Fruit fly (Drosophila melanogaster) whole organism, adult: ENCODE results near the gene Rbfox1.

Experiments used
- CG11617 ChIP-seq: fragments of 200-800 bp; sonication (Bioruptor generic); optimal IDR thresholded peaks from 2 replicates; lab custom pipeline; 2017; ENCODE audit warnings: mild to moderate bottlenecking, missing biosample characterization, missing genetic modification reagents, missing genetic modification characterization
- CG12768 ChIP-seq: fragments of 200-800 bp; sonication (Bioruptor generic); optimal IDR thresholded peaks from 2 replicates; lab custom pipeline; 2017; ENCODE audit warnings: missing biosample characterization, missing genetic modification characterization, mild to moderate bottlenecking, moderate library complexity, missing genetic modification reagents
- CG14711 ChIP-seq: fragments of 200-800 bp; sonication (Bioruptor generic); optimal IDR thresholded peaks from 2 replicates; lab custom pipeline; 2018; ENCODE audit warnings: missing biosample characterization, mild to moderate bottlenecking, missing genetic modification characterization, moderate library complexity
- CG1620 ChIP-seq: fragments of 200-800 bp; sonication (Bioruptor generic); optimal IDR thresholded peaks from 2 replicates; lab custom pipeline; 2016; ENCODE audit warnings: missing biosample characterization, missing genetic modification characterization
- CG33017 ChIP-seq: fragments of 200-800 bp; sonication (Bioruptor generic); optimal IDR thresholded peaks from 2 replicates; lab custom pipeline; 2018; ENCODE audit warnings: missing biosample characterization, mild to moderate bottlenecking, missing genetic modification characterization, moderate library complexity
- CG5204 ChIP-seq: fragments of 200-800 bp; sonication (Bioruptor generic); optimal IDR thresholded peaks from 2 replicates; lab custom pipeline; 2016; ENCODE audit warnings: missing biosample characterization, missing genetic modification characterization
- CG7045 ChIP-seq: fragments of 200-800 bp; sonication (Bioruptor generic); optimal IDR thresholded peaks from 2 replicates; lab custom pipeline; 2017; ENCODE audit warnings: missing biosample characterization, mild to moderate bottlenecking, missing genetic modification characterization
- CG7101 ChIP-seq: fragments of 200-800 bp; sonication (Bioruptor generic); optimal IDR thresholded peaks from 2 replicates; lab custom pipeline; 2018; ENCODE audit warnings: missing biosample characterization, mild to moderate bottlenecking, missing genetic modification characterization, moderate library complexity
- Clk ChIP-seq: fragments of 200-800 bp; sonication (Bioruptor generic); optimal IDR thresholded peaks from 2 replicates; lab custom pipeline; 2017; ENCODE audit warnings: missing biosample characterization, missing genetic modification characterization
- Crg-1 ChIP-seq: fragments of 200-800 bp; sonication (Bioruptor generic); optimal IDR thresholded peaks from 2 replicates; lab custom pipeline; 2016; ENCODE audit warnings: missing biosample characterization, missing genetic modification characterization
- Hr96 ChIP-seq: fragments of 200-800 bp; sonication (Bioruptor generic); optimal IDR thresholded peaks from 2 replicates; lab custom pipeline; 2016; ENCODE audit warnings: missing biosample characterization, missing genetic modification characterization
- Mnt ChIP-seq: fragments of 200-800 bp; sonication (Bioruptor generic); optimal IDR thresholded peaks from 2 replicates; lab custom pipeline; 2016; ENCODE audit warnings: missing biosample characterization, mild to moderate bottlenecking, missing genetic modification characterization
- bab1 ChIP-seq: fragments of 200-800 bp; sonication (Bioruptor generic); optimal IDR thresholded peaks from 3 replicates; lab custom pipeline; 2019; ENCODE audit warnings: missing biosample characterization, mild to moderate bottlenecking, missing genetic modification characterization, moderate library complexity
- cic ChIP-seq: fragments of 200-800 bp; sonication (Bioruptor generic); optimal IDR thresholded peaks from 2 replicates; lab custom pipeline; 2017; ENCODE audit warnings: missing biosample characterization, mild to moderate bottlenecking, missing genetic modification characterization, moderate library complexity
- cnc ChIP-seq, 2 experiments: fragments of >200 bp; optimal IDR thresholded peaks; 2 replicates each; lab custom pipeline; 2017
- kay ChIP-seq: fragments of 200-800 bp; sonication (Bioruptor generic); peaks from one replicate; lab custom pipeline; 2016; ENCODE audit warnings: missing biosample characterization, missing genetic modification characterization, borderline replicate concordance
- ovo ChIP-seq: fragments of 200-800 bp; sonication (Bioruptor generic); optimal IDR thresholded peaks from 2 replicates; lab custom pipeline; 2016; ENCODE audit warnings: missing biosample characterization, missing genetic modification characterization
- pad ChIP-seq: fragments of 200-800 bp; sonication (Bioruptor generic); optimal IDR thresholded peaks from 3 replicates; lab custom pipeline; 2017; ENCODE audit warnings: missing biosample characterization, missing genetic modification characterization, mild to moderate bottlenecking, moderate library complexity, missing genetic modification reagents
- tj ChIP-seq: fragments of 200-800 bp; sonication (Bioruptor generic); optimal IDR thresholded peaks from 3 replicates; lab custom pipeline; 2017; ENCODE audit warnings: missing biosample characterization, mild to moderate bottlenecking, missing genetic modification characterization, moderate library complexity
- toe ChIP-seq: fragments of 200-800 bp; sonication (Bioruptor generic); optimal IDR thresholded peaks from 2 replicates; lab custom pipeline; 2016; ENCODE audit warnings: missing biosample characterization, missing genetic modification characterization

Rbfox1 gene

dm6 chr3L:10545029-10545428, 63.8 kb downstream of the Rbfox1 start:
- TF ChIP-seq Clk (no peak), CG1620 (GFP tag; lab: Kevin White, UChicago) (no peak), CG11617 (no peak), CG33017 (no peak), Crg-1 (no peak), ovo (no peak), CG7045 (GFP tag; lab: Kevin White, UChicago) (no peak), cnc (optimal IDR thresholded peaks at IDR 0.05; lab: Kevin White, UChicago) (no peak), Mnt (GFP tag; lab: Kevin White, UChicago) (no peak), pad (GFP tag; lab: Kevin White, UChicago) (no peak), Hr96 (GFP tag; lab: Kevin White, UChicago) (no peak), tj (GFP tag; lab: Kevin White, UChicago) (no peak), bab1 (no peak), cic (GFP tag; lab: Kevin White, UChicago) (no peak)

dm6 chr3L:10550069-10550468, 68.9 kb downstream of the Rbfox1 start:
- TF ChIP-seq cnc (optimal IDR thresholded peaks at IDR 0.05; lab: Kevin White, UChicago) (no peak), bab1 (no peak), CG5204 (GFP tag; lab: Kevin White, UChicago) (no peak), CG7101 (tag; lab: Kevin White, UChicago) (no peak), Clk (no peak), Hr96 (GFP tag; lab: Kevin White, UChicago) (no peak), CG12768 (GFP tag; lab: Kevin White, UChicago) (no peak), ovo (no peak), Crg-1 (no peak), kay (no peak), CG14711 (tag; lab: Kevin White, UChicago) (no peak)

- no peak for TF ChIP-seq CG7101 (tag; lab: Kevin White, UChicago)
- TF ChIP-seq CG14711 (tag; lab: Kevin White, UChicago), result no peak
- no peak for TF ChIP-seq pad (GFP tag; lab: Kevin White, UChicago)
- TF ChIP-seq CG1620 (GFP tag; lab: Kevin White, UChicago), result no peak
- no peak for TF ChIP-seq CG5204 (GFP tag; lab: Kevin White, UChicago)
Observed at dm6 chr3L:10550846-10551466, 69.7 kb downstream of the Rbfox1 start.

DNA sequence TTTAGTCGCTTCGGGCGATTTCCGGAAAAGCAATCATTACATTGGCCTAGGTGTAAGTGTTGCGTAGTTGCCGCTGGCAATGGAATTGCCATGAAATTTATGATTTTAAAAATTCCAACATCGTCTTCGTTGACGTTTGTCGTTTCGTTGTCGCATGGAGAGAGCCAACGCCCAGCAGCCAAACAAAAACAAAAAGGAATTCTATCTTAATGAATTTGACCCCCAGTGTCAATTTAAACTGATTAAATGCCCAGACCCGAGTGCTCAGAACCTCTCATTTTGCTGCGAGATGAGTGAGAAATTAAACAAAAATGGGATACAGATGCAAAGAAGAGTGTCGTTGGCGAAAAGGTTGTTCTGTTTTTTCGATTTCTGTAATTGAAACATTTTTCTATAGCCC, 71.9 kb downstream of the Rbfox1 start:
- no peak for TF ChIP-seq CG33017
- no peak for TF ChIP-seq toe (GFP tag; lab: Kevin White, UChicago)
- TF ChIP-seq Hr96 (GFP tag; lab: Kevin White, UChicago), result no peak
- no peak for TF ChIP-seq CG14711 (tag; lab: Kevin White, UChicago)
- no peak for TF ChIP-seq CG5204 (GFP tag; lab: Kevin White, UChicago)
- TF ChIP-seq CG7045 (GFP tag; lab: Kevin White, UChicago), result no peak

dm6 chr3L:10554489-10554888, 73.3 kb downstream of the Rbfox1 start:
- TF ChIP-seq CG11617 (no peak), Mnt (GFP tag; lab: Kevin White, UChicago) (no peak), tj (GFP tag; lab: Kevin White, UChicago) (no peak), toe (GFP tag; lab: Kevin White, UChicago) (no peak), Clk (no peak), kay (no peak), CG1620 (GFP tag; lab: Kevin White, UChicago) (no peak), cic (GFP tag; lab: Kevin White, UChicago) (no peak), ovo (no peak), CG7101 (tag; lab: Kevin White, UChicago) (no peak), Crg-1 (no peak), CG14711 (tag; lab: Kevin White, UChicago) (no peak), pad (GFP tag; lab: Kevin White, UChicago) (no peak), CG7045 (GFP tag; lab: Kevin White, UChicago) (no peak), CG12768 (GFP tag; lab: Kevin White, UChicago) (no peak), bab1 (no peak), cnc (optimal IDR thresholded peaks at IDR 0.05; lab: Kevin White, UChicago) (no peak), Hr96 (GFP tag; lab: Kevin White, UChicago) (no peak), CG33017 (no peak), CG5204 (GFP tag; lab: Kevin White, UChicago) (no peak)

- TF ChIP-seq CG5204 (GFP tag; lab: Kevin White, UChicago) (no peak), CG11617 (no peak), toe (GFP tag; lab: Kevin White, UChicago) (no peak)
Observed at dm6 chr3L:10558982-10559381, 77.8 kb downstream of the Rbfox1 start, which contains the start of gene CG6527. Gene CG6527, minus strand, starts transcription at chr3L:10559082.

- TF ChIP-seq CG7045 (GFP tag; lab: Kevin White, UChicago) (no peak), toe (GFP tag; lab: Kevin White, UChicago) (no peak), ovo (no peak), Hr96 (GFP tag; lab: Kevin White, UChicago) (no peak), CG7101 (tag; lab: Kevin White, UChicago) (no peak), tj (GFP tag; lab: Kevin White, UChicago) (no peak), pad (GFP tag; lab: Kevin White, UChicago) (no peak), CG33017 (no peak), Crg-1 (no peak), CG1620 (GFP tag; lab: Kevin White, UChicago) (no peak), CG14711 (tag; lab: Kevin White, UChicago) (no peak), cnc (optimal IDR thresholded peaks at IDR 0.05; lab: Kevin White, UChicago) (no peak), cic (GFP tag; lab: Kevin White, UChicago) (no peak), bab1 (no peak), CG11617 (no peak), CG12768 (GFP tag; lab: Kevin White, UChicago) (no peak), CG5204 (GFP tag; lab: Kevin White, UChicago) (no peak), kay (no peak), Clk (no peak)
Observed at dm6 chr3L:10562235-10562634, 81.0 kb downstream of the Rbfox1 start.
